Fruit fly (Drosophila melanogaster) whole organism, embryonic: ENCODE data around the gene CG5180.

Experiments used
- Bgb ChIP-seq: fragments of 200-800 bp; sonication (Bioruptor generic); IDR thresholded peaks from 2 replicates; pipeline ENCODE4 v1.3.6; 2022; ENCODE audit warnings: missing biosample characterization, missing genetic modification characterization; ENCODE audit not compliant: partially characterized antibody
- Blimp-1 ChIP-seq: fragments of 200-800 bp; sonication (Bioruptor generic); optimal IDR thresholded peaks from 3 replicates; lab custom pipeline; 2018; ENCODE audit warnings: missing biosample characterization, missing genetic modification characterization, mild to moderate bottlenecking, moderate library complexity, missing genetic modification reagents
- Bteb2 ChIP-seq: fragments of 200-800 bp; sonication (Bioruptor generic); optimal IDR thresholded peaks from 2 replicates; lab custom pipeline; 2016; ENCODE audit warnings: missing biosample characterization, missing genetic modification characterization
- CG10147 ChIP-seq: fragments of 200-800 bp; sonication (Bioruptor generic); optimal IDR thresholded peaks from 2 replicates; lab custom pipeline; 2019; ENCODE audit warnings: missing biosample characterization, mild to moderate bottlenecking, missing genetic modification characterization, moderate library complexity
- CG10209 ChIP-seq: fragments of 200-800 bp; sonication (Bioruptor generic); optimal IDR thresholded peaks from 3 replicates; lab custom pipeline; 2017; ENCODE audit warnings: missing biosample characterization, mild to moderate bottlenecking, missing genetic modification characterization, missing genetic modification reagents
- CG10267 ChIP-seq: fragments of 200-800 bp; sonication (Bioruptor generic); optimal IDR thresholded peaks from 2 replicates; lab custom pipeline; 2018; ENCODE audit warnings: missing biosample characterization, mild to moderate bottlenecking, missing genetic modification characterization, moderate library complexity
- CG10462 ChIP-seq: fragments of 200-800 bp; sonication (Bioruptor generic); optimal IDR thresholded peaks from 2 replicates; lab custom pipeline; 2016; ENCODE audit warnings: missing biosample characterization, missing genetic modification characterization
- CG13287 ChIP-seq: fragments of 200-800 bp; sonication (Bioruptor generic); IDR thresholded peaks from 2 replicates; pipeline ENCODE4 v1.3.6; 2022; ENCODE audit warnings: missing biosample characterization, missing genetic modification characterization; ENCODE audit not compliant: partially characterized antibody
- CG13775 ChIP-seq: fragments of 200-800 bp; sonication (Bioruptor generic); optimal IDR thresholded peaks from 3 replicates; lab custom pipeline; 2017; ENCODE audit warnings: missing biosample characterization, mild to moderate bottlenecking, missing genetic modification characterization
- CG15269 ChIP-seq: fragments of 200-800 bp; sonication (Bioruptor generic); optimal IDR thresholded peaks from 2 replicates; lab custom pipeline; 2018; ENCODE audit warnings: missing biosample characterization, mild to moderate bottlenecking, missing genetic modification characterization, moderate library complexity
- CG1602 ChIP-seq: fragments of 200-800 bp; sonication (Bioruptor generic); optimal IDR thresholded peaks from 3 replicates; lab custom pipeline; 2016; ENCODE audit warnings: missing biosample characterization, missing genetic modification characterization
- CG17829 ChIP-seq: fragments of 200-800 bp; optimal IDR thresholded peaks from 2 replicates; lab custom pipeline; 2019; ENCODE audit warnings: missing biosample characterization, mild to moderate bottlenecking, missing genetic modification characterization, moderate library complexity
- CG1792 ChIP-seq: fragments of 200-800 bp; sonication (Bioruptor generic); optimal IDR thresholded peaks from 2 replicates; lab custom pipeline; 2016; ENCODE audit warnings: missing biosample characterization, missing genetic modification characterization
- CG30403 ChIP-seq: fragments of 200-800 bp; sonication (Bioruptor generic); optimal IDR thresholded peaks from 3 replicates; lab custom pipeline; 2016; ENCODE audit warnings: missing biosample characterization, missing genetic modification characterization
- CG32532 ChIP-seq: fragments of 200-800 bp; sonication (Bioruptor generic); IDR thresholded peaks from 2 replicates; pipeline ENCODE4 v1.3.6; 2022; ENCODE audit warnings: missing biosample characterization, missing genetic modification characterization
- CG43689 ChIP-seq: fragments of 200-800 bp; sonication (Bioruptor generic); IDR thresholded peaks from 2 replicates; pipeline ENCODE4 v1.3.6; 2022; ENCODE audit warnings: missing biosample characterization, missing genetic modification characterization
- CG8944 ChIP-seq: fragments of 200-800 bp; sonication (Bioruptor generic); optimal IDR thresholded peaks from 3 replicates; lab custom pipeline; 2016; ENCODE audit warnings: missing biosample characterization, missing genetic modification characterization
- CG9797 ChIP-seq: fragments of 200-800 bp; sonication (Bioruptor generic); optimal IDR thresholded peaks from 3 replicates; lab custom pipeline; 2018; ENCODE audit warnings: missing biosample characterization, mild to moderate bottlenecking, missing genetic modification characterization
- CoRest ChIP-seq: fragments of 200-800 bp; sonication (Bioruptor generic); optimal IDR thresholded peaks from 3 replicates; lab custom pipeline; 2018; ENCODE audit warnings: missing biosample characterization, mild to moderate bottlenecking, missing genetic modification characterization, moderate library complexity
- D19B ChIP-seq: fragments of 200-800 bp; sonication (Bioruptor generic); optimal IDR thresholded peaks from 2 replicates; lab custom pipeline; 2017; ENCODE audit warnings: missing biosample characterization, mild to moderate bottlenecking, missing genetic modification characterization
- Dfd ChIP-seq, 2 experiments: fragments of >200 bp; optimal IDR thresholded peaks; 2 replicates each; lab custom pipeline; 2017; ENCODE audit warnings: missing biosample characterization in 2 of 2, missing genetic modification characterization in 2 of 2
- E2f1 ChIP-seq: fragments of 200-800 bp; sonication (Bioruptor generic); IDR thresholded peaks from 2 replicates; pipeline ENCODE4 v1.3.6; 2022; ENCODE audit warnings: missing biosample characterization, missing genetic modification characterization
- HmgD ChIP-seq: fragments of 200-800 bp; sonication (Bioruptor generic); optimal IDR thresholded peaks from 3 replicates; lab custom pipeline; 2016; ENCODE audit warnings: missing biosample characterization, missing genetic modification characterization
- Hmr ChIP-seq: fragments of 200-800 bp; sonication (Bioruptor generic); optimal IDR thresholded peaks from 3 replicates; lab custom pipeline; 2017; ENCODE audit warnings: mild to moderate bottlenecking, missing biosample characterization, missing genetic modification reagents, missing genetic modification characterization
- Med ChIP-seq: fragments of 200-800 bp; sonication (Bioruptor generic); peaks from one replicate; lab custom pipeline; 2016; ENCODE audit warnings: missing biosample characterization, missing genetic modification characterization, mild to moderate bottlenecking, inconsistent platforms, moderate library complexity
- Oli ChIP-seq: fragments of 200-800 bp; sonication (Bioruptor generic); optimal IDR thresholded peaks from 2 replicates; lab custom pipeline; 2018; ENCODE audit warnings: missing biosample characterization, mild to moderate bottlenecking, missing genetic modification characterization, moderate library complexity
- Rfx ChIP-seq: fragments of 200-800 bp; sonication (Bioruptor generic); IDR thresholded peaks from 2 replicates; pipeline ENCODE4 v1.3.6; 2022; ENCODE audit warnings: missing biosample characterization, missing genetic modification characterization
- Sox100B ChIP-seq: fragments of 200-800 bp; sonication (Bioruptor generic); optimal IDR thresholded peaks from 3 replicates; lab custom pipeline; 2018; ENCODE audit warnings: missing biosample characterization, mild to moderate bottlenecking, missing genetic modification characterization
- Ssrp ChIP-seq: fragments of 200-800 bp; sonication (Bioruptor generic); optimal IDR thresholded peaks from 2 replicates; lab custom pipeline; 2018; ENCODE audit warnings: missing biosample characterization, mild to moderate bottlenecking, missing genetic modification characterization, moderate library complexity
- Xbp1 ChIP-seq: fragments of 200-800 bp; sonication (Bioruptor generic); optimal IDR thresholded peaks from 3 replicates; lab custom pipeline; 2016; ENCODE audit warnings: missing biosample characterization, mild to moderate bottlenecking, missing genetic modification characterization
- Xrp1 ChIP-seq: fragments of 200-800 bp; sonication (Bioruptor generic); IDR thresholded peaks from 2 replicates; pipeline ENCODE4 v1.3.6; 2022; ENCODE audit warnings: missing biosample characterization, missing genetic modification characterization
- ash1 ChIP-seq: fragments of 200-800 bp; sonication (Bioruptor generic); optimal IDR thresholded peaks from 2 replicates; lab custom pipeline; 2018; ENCODE audit warnings: missing biosample characterization, mild to moderate bottlenecking, missing genetic modification characterization
- az2 ChIP-seq: fragments of 200-800 bp; sonication (Bioruptor generic); optimal IDR thresholded peaks from 3 replicates; lab custom pipeline; 2016; ENCODE audit warnings: missing biosample characterization, missing genetic modification characterization
- bigmax ChIP-seq: fragments of 200-800 bp; sonication (Bioruptor generic); optimal IDR thresholded peaks from 2 replicates; lab custom pipeline; 2018; ENCODE audit warnings: missing biosample characterization, mild to moderate bottlenecking, missing genetic modification characterization
- btn ChIP-seq: fragments of 200-800 bp; sonication (Bioruptor generic); optimal IDR thresholded peaks from 2 replicates; lab custom pipeline; 2016; ENCODE audit warnings: missing biosample characterization, missing genetic modification characterization
- chinmo ChIP-seq: fragments of 200-800 bp; sonication (Bioruptor generic); IDR thresholded peaks from 4 replicates; pipeline ENCODE4 v1.3.6; 2022; ENCODE audit warnings: missing biosample characterization, missing genetic modification characterization; ENCODE audit not compliant: partially characterized antibody
- crp ChIP-seq, 2 experiments: fragments of 200-800 bp; sonication (Bioruptor generic); optimal IDR thresholded peaks; 2 replicates in 1 of 2; 3 replicates in 1 of 2; lab custom pipeline; 2017; ENCODE audit warnings: missing biosample characterization in 2 of 2, missing genetic modification characterization in 2 of 2, mild to moderate bottlenecking in 1 of 2, moderate library complexity in 1 of 2
- dmrt99B ChIP-seq: fragments of 200-800 bp; sonication (Bioruptor generic); optimal IDR thresholded peaks from 2 replicates; lab custom pipeline; 2018; ENCODE audit warnings: missing biosample characterization, mild to moderate bottlenecking, missing genetic modification characterization, moderate library complexity
- dpn ChIP-seq, 2 experiments: fragments of 200-800 bp; sonication (Bioruptor generic); optimal IDR thresholded peaks; 3 replicates each; lab custom pipeline; 2016; ENCODE audit warnings: missing biosample characterization in 2 of 2, missing genetic modification characterization in 2 of 2
- grau ChIP-seq: fragments of 200-800 bp; optimal IDR thresholded peaks from 3 replicates; lab custom pipeline; 2019; ENCODE audit warnings: missing biosample characterization, mild to moderate bottlenecking, missing genetic modification characterization, moderate library complexity
- hkb ChIP-seq, 2 experiments: fragments of 200-800 bp in 1 of 2; fragments of >200 bp in 1 of 2; sonication (Bioruptor generic) in 1 of 2; IDR thresholded peaks in 1 of 2; optimal IDR thresholded peaks in 1 of 2; 2 replicates each; pipeline versions ENCODE4 v1.3.6 to Lab custom; 2017 to 2022; ENCODE audit warnings: missing biosample characterization in 1 of 2, missing genetic modification characterization in 1 of 2
- knrl ChIP-seq: fragments of 200-800 bp; sonication (Bioruptor generic); IDR thresholded peaks from 3 replicates; pipeline ENCODE4 v1.3.6; 2022; ENCODE audit warnings: missing biosample characterization, missing genetic modification characterization; ENCODE audit not compliant: partially characterized antibody
- lmd ChIP-seq: fragments of 200-800 bp; sonication (Bioruptor generic); IDR thresholded peaks from 2 replicates; pipeline ENCODE4 v1.3.6; 2022; ENCODE audit warnings: missing biosample characterization, missing genetic modification characterization
- pfk ChIP-seq: fragments of 200-800 bp; sonication (Bioruptor generic); optimal IDR thresholded peaks from 2 replicates; lab custom pipeline; 2018; ENCODE audit warnings: missing biosample characterization, mild to moderate bottlenecking, missing genetic modification characterization, moderate library complexity
- slp2 ChIP-seq: fragments of 200-800 bp; sonication (Bioruptor generic); optimal IDR thresholded peaks from 2 replicates; lab custom pipeline; 2016; ENCODE audit warnings: missing biosample characterization, missing genetic modification characterization
- sob ChIP-seq: fragments of 200-800 bp; sonication (Bioruptor generic); IDR thresholded peaks from 2 replicates; pipeline ENCODE4 v1.3.6; 2022; ENCODE audit warnings: missing biosample characterization, missing genetic modification characterization
- sr ChIP-seq: fragments of 200-800 bp; sonication (Bioruptor generic); IDR thresholded peaks from 3 replicates; pipeline ENCODE4 v1.3.6; 2022; ENCODE audit warnings: missing biosample characterization, missing genetic modification characterization
- tio ChIP-seq: fragments of 200-800 bp; sonication (Bioruptor generic); optimal IDR thresholded peaks from 2 replicates; lab custom pipeline; 2017; ENCODE audit warnings: missing biosample characterization, missing genetic modification characterization, inconsistent platforms
- toy ChIP-seq: fragments of 200-800 bp; sonication (Bioruptor generic); IDR thresholded peaks from 2 replicates; pipeline ENCODE4 v1.3.6; 2022; ENCODE audit warnings: missing biosample characterization, missing genetic modification characterization
- unpg ChIP-seq: fragments of 200-800 bp; sonication (Bioruptor generic); optimal IDR thresholded peaks from 3 replicates; lab custom pipeline; 2018; ENCODE audit warnings: missing biosample characterization, mild to moderate bottlenecking, missing genetic modification characterization, moderate library complexity

CG5180 gene

DNA sequence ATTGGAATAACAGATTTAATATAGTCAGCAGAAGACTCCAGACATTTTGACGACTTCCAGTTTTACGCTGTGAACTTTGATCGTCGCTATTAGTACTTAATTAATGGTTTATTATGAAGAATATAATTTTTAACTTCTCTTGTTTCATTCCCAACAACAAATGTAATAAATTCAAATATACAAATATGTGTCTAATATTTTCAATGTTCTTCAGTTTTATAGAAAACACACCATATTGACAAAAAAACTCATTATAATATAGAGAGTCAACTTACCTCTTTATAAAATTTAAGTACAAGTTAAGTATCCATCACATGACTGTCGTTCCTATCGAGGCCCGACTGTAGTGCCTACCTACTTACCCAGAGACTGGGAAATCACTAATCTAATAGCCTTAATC, 15.6 kb downstream of the CG5180 start (continued):
- TF ChIP-seq E2f1 (GFP tag; lab: Robert Waterston, UW) (no peak), D19B (GFP tag; lab: Kevin White, UChicago) (no peak), Hmr (GFP tag; lab: Kevin White, UChicago) (no peak), CG13287 (GFP tag; lab: Robert Waterston, UW) (no peak), CG10147 (GFP tag; lab: Kevin White, UChicago) (peak; percentile 22), Bteb2 (GFP tag; lab: Kevin White, UChicago) (no peak), CG10462 (GFP tag; lab: Kevin White, UChicago) (no peak), Xrp1 (GFP tag; lab: Robert Waterston, UW) (peak; percentile 31; the same call in 1 of the 2 replicates), Oli (tag; lab: Kevin White, UChicago) (peak; percentile 18), CG13775 (GFP tag; lab: Kevin White, UChicago) (no peak), bigmax (no peak), HmgD (no peak), Bgb (GFP tag; lab: Robert Waterston, UW) (no peak), dmrt99B (tag; lab: Kevin White, UChicago) (peak; percentile 27), Dfd (GFP tag; optimal IDR thresholded peaks at IDR 0.05; lab: Kevin White, UChicago) (no peak), CG8944 (GFP tag; lab: Kevin White, UChicago) (no peak), toy (no peak), az2 (GFP tag; lab: Kevin White, UChicago) (no peak), Rfx (GFP tag; lab: Robert Waterston, UW) (no peak), CG30403 (GFP tag; lab: Kevin White, UChicago) (peak; percentile 25), knrl (GFP tag; lab: Robert Waterston, UW) (no peak), hkb (optimal IDR thresholded peaks at IDR 0.05; lab: Kevin White, UChicago) (no peak), hkb (GFP tag; IDR thresholded peaks at IDR 0.05; lab: Robert Waterston, UW) (no peak), ash1 (GFP tag; lab: Kevin White, UChicago) (no peak), unpg (no peak), CG1792 (GFP tag; lab: Kevin White, UChicago) (no peak), Xbp1 (GFP tag; lab: Kevin White, UChicago) (no peak), CG15269 (peak; percentile 20), Ssrp (peak; percentile 37), dpn (GFP tag; optimal IDR thresholded peaks at IDR 0.05; lab: Kevin White, UChicago) (peak in 1 of 2 experiments; percentile 30), CG10267 (tag; lab: Kevin White, UChicago) (peak; percentile 9), grau (peak; percentile 90), Med (GFP tag; lab: Kevin White, UChicago) (peak; percentile 42), CoRest (tag; lab: Kevin White, UChicago) (peak; percentile 59), CG10209 (GFP tag; lab: Kevin White, UChicago) (peak; percentile 7), CG17829 (tag; lab: Kevin White, UChicago) (peak; percentile 5), CG9797 (no peak), sob (GFP tag; lab: Robert Waterston, UW) (no peak), tio (no peak), pfk (no peak), slp2 (GFP tag; lab: Kevin White, UChicago) (no peak), crp (GFP tag; optimal IDR thresholded peaks at IDR 0.05; lab: Kevin White, UChicago) (no peak), lmd (peak; percentile 27; the same call in 1 of the 2 replicates), Blimp-1 (GFP tag; lab: Kevin White, UChicago) (no peak), CG43689 (no peak), Sox100B (GFP tag; lab: Kevin White, UChicago) (no peak), chinmo (GFP tag; lab: Robert Waterston, UW) (no peak), CG1602 (no peak), btn (GFP tag; lab: Kevin White, UChicago) (no peak), sr (GFP tag; lab: Robert Waterston, UW) (no peak), CG32532 (GFP tag; lab: Robert Waterston, UW) (peak; percentile 25; the same call in 1 of the 2 replicates)
